Fruit fly (Drosophila melanogaster) whole organism, embryonic: ENCODE measurements around the gene GluRIIE.

Experiments used
- Adf1 ChIP-seq: fragments of 200-800 bp; sonication (Bioruptor generic); IDR thresholded peaks from 2 replicates; pipeline ENCODE4 v1.3.6; 2022; ENCODE audit warnings: missing biosample characterization, missing genetic modification characterization
- Atf6 ChIP-seq: fragments of 200-800 bp; sonication (Bioruptor generic); IDR thresholded peaks from 2 replicates; pipeline ENCODE4 v1.3.6; 2022; ENCODE audit warnings: missing biosample characterization, missing genetic modification characterization
- C15 ChIP-seq: fragments of 200-800 bp; sonication (Bioruptor generic); IDR thresholded peaks from 3 replicates; pipeline ENCODE4 v1.3.6; 2022; ENCODE audit warnings: missing biosample characterization, missing genetic modification characterization
- CG10366 ChIP-seq: fragments of 200-800 bp; sonication (Bioruptor generic); IDR thresholded peaks from 2 replicates; pipeline ENCODE4 v1.3.6; 2022; ENCODE audit warnings: missing biosample characterization, missing genetic modification characterization
- CG11247 ChIP-seq: fragments of 200-800 bp; sonication (Bioruptor generic); IDR thresholded peaks from 2 replicates; pipeline ENCODE4 v1.3.6; 2022; ENCODE audit warnings: missing biosample characterization, missing genetic modification characterization
- CG12219 ChIP-seq: fragments of 200-800 bp; sonication (Bioruptor generic); optimal IDR thresholded peaks from 3 replicates; lab custom pipeline; 2018; ENCODE audit warnings: missing biosample characterization, mild to moderate bottlenecking, missing genetic modification characterization
- CG15011 ChIP-seq: fragments of 200-800 bp; sonication (Bioruptor generic); optimal IDR thresholded peaks from 3 replicates; lab custom pipeline; 2018; ENCODE audit warnings: missing biosample characterization, mild to moderate bottlenecking, missing genetic modification characterization
- CG1529 ChIP-seq: fragments of 200-800 bp; sonication (Bioruptor generic); optimal IDR thresholded peaks from 3 replicates; lab custom pipeline; 2018; ENCODE audit warnings: missing biosample characterization, missing genetic modification characterization
- CG18599 ChIP-seq: fragments of 200-800 bp; sonication (Bioruptor generic); optimal IDR thresholded peaks from 3 replicates; lab custom pipeline; 2017; ENCODE audit warnings: missing biosample characterization, missing genetic modification characterization, mild to moderate bottlenecking, moderate library complexity, missing genetic modification reagents
- CG2120 ChIP-seq: fragments of 200-800 bp; sonication (Bioruptor generic); optimal IDR thresholded peaks from 3 replicates; lab custom pipeline; 2016; ENCODE audit warnings: missing biosample characterization, missing genetic modification characterization
- CG32532 ChIP-seq: fragments of 200-800 bp; sonication (Bioruptor generic); IDR thresholded peaks from 2 replicates; pipeline ENCODE4 v1.3.6; 2022; ENCODE audit warnings: missing biosample characterization, missing genetic modification characterization
- CG3838 ChIP-seq: fragments of 200-800 bp; sonication (Bioruptor generic); optimal IDR thresholded peaks from 3 replicates; lab custom pipeline; 2016; ENCODE audit warnings: missing biosample characterization, missing genetic modification characterization
- CG3995 ChIP-seq: fragments of 200-800 bp; sonication (Bioruptor generic); optimal IDR thresholded peaks from 3 replicates; lab custom pipeline; 2016; ENCODE audit warnings: missing biosample characterization, missing genetic modification characterization
- CG4854 ChIP-seq: fragments of 200-800 bp; sonication (Bioruptor generic); optimal IDR thresholded peaks from 2 replicates; lab custom pipeline; 2016; ENCODE audit warnings: missing biosample characterization, missing genetic modification characterization, inconsistent platforms
- CG5180 ChIP-seq: fragments of 200-800 bp; sonication (Bioruptor generic); optimal IDR thresholded peaks from 3 replicates; lab custom pipeline; 2017; ENCODE audit warnings: missing biosample characterization, missing genetic modification characterization, mild to moderate bottlenecking, moderate library complexity, missing genetic modification reagents
- CG6689 ChIP-seq: fragments of 200-800 bp; sonication (Bioruptor generic); IDR thresholded peaks from 2 replicates; pipeline ENCODE4 v1.3.6; 2022; ENCODE audit warnings: missing biosample characterization, missing genetic modification characterization
- CG6765 ChIP-seq: fragments of 200-800 bp; sonication (Bioruptor generic); optimal IDR thresholded peaks from 3 replicates; lab custom pipeline; 2017; ENCODE audit warnings: missing biosample characterization, mild to moderate bottlenecking, missing genetic modification characterization
- CG7271 ChIP-seq: fragments of 200-800 bp; sonication (Bioruptor generic); optimal IDR thresholded peaks from 2 replicates; lab custom pipeline; 2018; ENCODE audit warnings: missing biosample characterization, mild to moderate bottlenecking, missing genetic modification characterization, moderate library complexity
- CG8290 ChIP-seq, 3 experiments: fragments of 200-800 bp; sonication (Bioruptor generic); optimal IDR thresholded peaks; 2 replicates each; lab custom pipeline; 2016 to 2019; ENCODE audit warnings: missing biosample characterization in 3 of 3, missing genetic modification characterization in 3 of 3, mild to moderate bottlenecking in 2 of 3, moderate library complexity in 1 of 3
- CG9727 ChIP-seq: fragments of 200-800 bp; sonication (Bioruptor generic); optimal IDR thresholded peaks from 3 replicates; lab custom pipeline; 2017; ENCODE audit warnings: missing biosample characterization, mild to moderate bottlenecking, missing genetic modification characterization
- D19B ChIP-seq: fragments of 200-800 bp; sonication (Bioruptor generic); optimal IDR thresholded peaks from 2 replicates; lab custom pipeline; 2017; ENCODE audit warnings: missing biosample characterization, mild to moderate bottlenecking, missing genetic modification characterization
- Gsc ChIP-seq: fragments of 200-800 bp; sonication (Bioruptor generic); IDR thresholded peaks from 2 replicates; pipeline ENCODE4 v1.3.6; 2022; ENCODE audit warnings: missing biosample characterization, missing genetic modification characterization
- H2.0 ChIP-seq: fragments of 200-800 bp; sonication (Bioruptor generic); IDR thresholded peaks from 2 replicates; pipeline ENCODE4 v1.3.6; 2022; ENCODE audit warnings: missing biosample characterization, missing genetic modification characterization
- Hmx ChIP-seq: fragments of 200-800 bp; sonication (Bioruptor generic); optimal IDR thresholded peaks from 2 replicates; lab custom pipeline; 2016; ENCODE audit warnings: missing biosample characterization, missing genetic modification characterization
- Jarid2 ChIP-seq: fragments of 200-800 bp; sonication (Bioruptor generic); optimal IDR thresholded peaks from 3 replicates; lab custom pipeline; 2017; ENCODE audit warnings: mild to moderate bottlenecking, missing biosample characterization, missing genetic modification reagents, missing genetic modification characterization
- MESR4 ChIP-seq: fragments of 200-800 bp; sonication (Bioruptor generic); optimal IDR thresholded peaks from 2 replicates; lab custom pipeline; 2018; ENCODE audit warnings: missing biosample characterization, mild to moderate bottlenecking, missing genetic modification characterization, moderate library complexity
- PHDP ChIP-seq: fragments of 200-800 bp; sonication (Bioruptor generic); optimal IDR thresholded peaks from 3 replicates; lab custom pipeline; 2018; ENCODE audit warnings: missing biosample characterization, mild to moderate bottlenecking, missing genetic modification characterization, moderate library complexity
- Ravus ChIP-seq: fragments of 200-800 bp; sonication (Bioruptor generic); IDR thresholded peaks from 2 replicates; pipeline ENCODE4 v1.3.6; 2022; ENCODE audit warnings: missing biosample characterization, missing genetic modification characterization
- Rx ChIP-seq: fragments of 200-800 bp; sonication (Bioruptor generic); IDR thresholded peaks from 2 replicates; pipeline ENCODE4 v1.3.6; 2022; ENCODE audit warnings: missing biosample characterization, missing genetic modification characterization
- Trl ChIP-seq, 3 experiments: fragments of >200 bp in 2 of 3; fragments of 200-800 bp in 1 of 3; sonication (Bioruptor generic) in 1 of 3; optimal IDR thresholded peaks; 2 replicates in 1 of 3; 3 replicates in 2 of 3; lab custom pipeline; 2016 to 2017; ENCODE audit warnings: missing biosample characterization in 1 of 3, missing genetic modification characterization in 1 of 3
- aop ChIP-seq: fragments of 200-800 bp; sonication (Bioruptor generic); IDR thresholded peaks from 2 replicates; pipeline ENCODE4 v1.3.6; 2022; ENCODE audit warnings: missing biosample characterization, missing genetic modification characterization
- ase ChIP-seq: fragments of 200-800 bp; sonication (Bioruptor generic); IDR thresholded peaks from 3 replicates; pipeline ENCODE4 v1.3.6; 2022; ENCODE audit warnings: missing biosample characterization, missing genetic modification characterization
- ato ChIP-seq: fragments of 200-800 bp; sonication (Bioruptor generic); IDR thresholded peaks from 2 replicates; pipeline ENCODE4 v1.3.6; 2022; ENCODE audit warnings: missing biosample characterization, missing genetic modification characterization; ENCODE audit not compliant: partially characterized antibody
- cato ChIP-seq: fragments of 200-800 bp; sonication (Bioruptor generic); optimal IDR thresholded peaks from 2 replicates; lab custom pipeline; 2016; ENCODE audit warnings: missing biosample characterization, missing genetic modification characterization, borderline replicate concordance
- chif ChIP-seq, 2 experiments: fragments of 200-800 bp; sonication (Bioruptor generic); optimal IDR thresholded peaks; 3 replicates each; lab custom pipeline; 2016; ENCODE audit warnings: missing biosample characterization in 2 of 2, missing genetic modification characterization in 2 of 2
- crol ChIP-seq: fragments of 200-800 bp; sonication (Bioruptor generic); IDR thresholded peaks from 2 replicates; pipeline ENCODE4 v1.3.6; 2022; ENCODE audit warnings: missing biosample characterization, missing genetic modification characterization
- dimm ChIP-seq: fragments of 200-800 bp; sonication (Bioruptor generic); IDR thresholded peaks from 2 replicates; pipeline ENCODE4 v1.3.6; 2022; ENCODE audit warnings: missing biosample characterization, missing genetic modification characterization
- dmrt99B ChIP-seq: fragments of 200-800 bp; sonication (Bioruptor generic); optimal IDR thresholded peaks from 2 replicates; lab custom pipeline; 2018; ENCODE audit warnings: missing biosample characterization, mild to moderate bottlenecking, missing genetic modification characterization, moderate library complexity
- gt ChIP-seq: fragments of 200-800 bp; sonication (Bioruptor generic); IDR thresholded peaks from 2 replicates; pipeline ENCODE4 v1.3.6; 2022; ENCODE audit warnings: missing biosample characterization, missing genetic modification characterization
- nau ChIP-seq: fragments of 200-800 bp; sonication (Bioruptor generic); optimal IDR thresholded peaks from 3 replicates; lab custom pipeline; 2017; ENCODE audit warnings: missing biosample characterization, mild to moderate bottlenecking, missing genetic modification characterization, missing genetic modification reagents
- org-1 ChIP-seq: fragments of 200-800 bp; sonication (Bioruptor generic); optimal IDR thresholded peaks from 2 replicates; lab custom pipeline; 2017; ENCODE audit warnings: missing biosample characterization, missing genetic modification characterization
- run ChIP-seq: fragments of 200-800 bp; sonication (Bioruptor generic); optimal IDR thresholded peaks from 3 replicates; lab custom pipeline; 2018; ENCODE audit warnings: missing biosample characterization, mild to moderate bottlenecking, missing genetic modification characterization
- sisA ChIP-seq: fragments of 200-800 bp; sonication (Bioruptor generic); IDR thresholded peaks from 2 replicates; pipeline ENCODE4 v1.3.6; 2022; ENCODE audit warnings: missing biosample characterization, missing genetic modification characterization
- sob ChIP-seq: fragments of 200-800 bp; sonication (Bioruptor generic); IDR thresholded peaks from 2 replicates; pipeline ENCODE4 v1.3.6; 2022; ENCODE audit warnings: missing biosample characterization, missing genetic modification characterization
- stc ChIP-seq: fragments of 200-800 bp; sonication (Bioruptor generic); IDR thresholded peaks from 2 replicates; pipeline ENCODE4 v1.3.6; 2022; ENCODE audit warnings: missing biosample characterization, missing genetic modification characterization
- trh ChIP-seq: fragments of 200-800 bp; sonication (Bioruptor generic); optimal IDR thresholded peaks from 2 replicates; lab custom pipeline; 2016; ENCODE audit warnings: missing biosample characterization, missing genetic modification characterization
- twi ChIP-seq: fragments of 200-800 bp; optimal IDR thresholded peaks from 2 replicates; lab custom pipeline; 2019; ENCODE audit warnings: missing biosample characterization, mild to moderate bottlenecking, missing genetic modification characterization, moderate library complexity
- vvl ChIP-seq: fragments of 200-800 bp; sonication (Bioruptor generic); IDR thresholded peaks from 2 replicates; pipeline ENCODE4 v1.3.6; 2022; ENCODE audit warnings: missing biosample characterization, missing genetic modification characterization

The GluRIIE gene

dm6 chr3R:20594194-20595144 is 54.0 kb downstream of the GluRIIE start (continued):
- TF ChIP-seq twi (tag; lab: Kevin White, UChicago) (peak; percentile 81), D19B (no peak), Atf6 (GFP tag; lab: Robert Waterston, UW) (peak; percentile 28; the same call in 1 of the 2 replicates), CG8290 (GFP tag; optimal IDR thresholded peaks at IDR 0.05; lab: Kevin White, UChicago) (peak; percentile 65), CG8290 (tag; optimal IDR thresholded peaks at IDR 0.05; lab: Kevin White, UChicago) (peak; percentile 11 to 25), Hmx (GFP tag; lab: Kevin White, UChicago) (no peak), H2.0 (GFP tag; lab: Robert Waterston, UW) (peak; percentile 54), MESR4 (GFP tag; lab: Kevin White, UChicago) (no peak), CG2120 (peak; percentile 55), org-1 (GFP tag; lab: Kevin White, UChicago) (peak; percentile 86), chif (GFP tag; optimal IDR thresholded peaks at IDR 0.05; lab: Kevin White, UChicago) (peak in 1 of 2 experiments; percentile 21), gt (no peak), CG32532 (GFP tag; lab: Robert Waterston, UW) (peak; percentile 77), CG6689 (GFP tag; lab: Robert Waterston, UW) (peak; percentile 92), nau (GFP tag; lab: Kevin White, UChicago) (peak; percentile 51), CG18599 (peak; percentile 85), cato (peak; percentile 79), trh (GFP tag; lab: Kevin White, UChicago) (peak; percentile 70), CG3995 (GFP tag; lab: Kevin White, UChicago) (peak; percentile 22), sisA (GFP tag; lab: Robert Waterston, UW) (peak; percentile 75), sob (peak; percentile 33; the same call in 1 of the 2 replicates), dmrt99B (tag; lab: Kevin White, UChicago) (peak; percentile 97), CG3838 (GFP tag; lab: Kevin White, UChicago) (no peak), crol (GFP tag; lab: Robert Waterston, UW) (no peak), Adf1 (no peak; the same call in 1 of the 2 replicates), ase (GFP tag; lab: Robert Waterston, UW) (peak; percentile 58; the same call in 2 of the 3 replicates), dimm (no peak), ato (GFP tag; lab: Robert Waterston, UW) (no peak), CG15011 (GFP tag; lab: Kevin White, UChicago) (peak; percentile 72), aop (GFP tag; lab: Robert Waterston, UW) (no peak), CG7271 (peak; percentile 88), Ravus (GFP tag; lab: Robert Waterston, UW) (peak; percentile 66), Jarid2 (peak; percentile 67), PHDP (peak; percentile 93), Rx (GFP tag; lab: Robert Waterston, UW) (0 out of 2 replicates have a peak, but pooled peaks have one; percentile 32), vvl (GFP tag; lab: Robert Waterston, UW) (peak; percentile 86), CG9727 (GFP tag; lab: Kevin White, UChicago) (peak; percentile 97), CG6765 (peak; percentile 66), CG1529 (GFP tag; lab: Kevin White, UChicago) (peak; percentile 71), Trl (optimal IDR thresholded peaks at IDR 0.05; lab: Kevin White, UChicago) (peak in 1 of 2 experiments; percentile 74), Trl (GFP tag; optimal IDR thresholded peaks at IDR 0.05; lab: Kevin White, UChicago) (no peak), run (peak; percentile 87), CG10366 (GFP tag; lab: Robert Waterston, UW) (peak; percentile 71), Gsc (GFP tag; lab: Robert Waterston, UW) (no peak; the same call in 1 of the 2 replicates), C15 (no peak), CG5180 (GFP tag; lab: Kevin White, UChicago) (peak; percentile 77), stc (GFP tag; lab: Robert Waterston, UW) (peak; percentile 68), CG12219 (GFP tag; lab: Kevin White, UChicago) (peak; percentile 41), CG4854 (GFP tag; lab: Kevin White, UChicago) (no peak), CG11247 (GFP tag; lab: Robert Waterston, UW) (peak; percentile 23)
